Worm (Caenorhabditis elegans): ENCODE results near the gene F07H5.7.

Gene F07H5.7

DNA sequence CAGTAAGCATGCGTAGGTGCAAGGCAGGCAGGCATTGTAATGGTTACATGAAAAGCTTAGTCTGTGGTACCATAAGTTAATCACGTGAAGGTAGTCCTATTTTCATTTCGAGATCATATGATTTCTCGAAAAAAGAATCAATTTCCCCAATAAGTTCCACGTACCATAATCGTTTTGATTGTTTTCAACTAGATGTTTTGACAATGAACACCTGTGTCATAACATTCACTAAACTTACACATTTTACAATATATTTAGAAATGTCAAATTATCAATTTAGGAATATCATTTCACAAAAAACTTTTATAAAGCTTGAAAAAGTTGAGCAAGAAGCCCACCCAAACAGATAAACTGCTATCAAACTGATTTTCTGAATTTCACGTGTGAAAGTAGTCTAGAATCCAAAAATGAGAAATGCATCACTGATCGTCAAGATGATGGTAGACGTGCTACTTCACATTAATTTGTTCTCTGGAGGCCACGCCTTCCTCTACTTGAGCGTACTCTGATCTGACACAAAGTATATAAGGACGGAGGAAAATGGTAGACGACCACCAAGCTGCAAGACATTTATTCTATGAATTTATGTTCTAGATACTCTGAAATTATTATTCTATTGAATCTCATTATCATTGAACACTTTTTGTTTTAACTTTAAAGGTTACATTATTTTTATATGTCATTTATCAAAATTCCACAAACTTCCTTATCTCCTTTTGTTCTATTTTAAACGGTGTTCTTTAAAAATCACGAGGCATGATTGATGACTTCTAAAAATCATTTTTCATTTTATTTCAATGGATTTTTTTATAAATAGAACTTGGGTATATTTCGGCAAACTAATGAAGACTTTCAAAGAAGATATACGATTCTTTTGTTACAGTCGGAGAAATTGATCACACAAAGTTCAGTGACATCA lies 25.3 kb upstream of the F07H5.7 start, which contains the start of gene F46C5.10 (continued):
- TF ChIP-seq ces-1 (GFP tag; optimal IDR thresholded peaks at IDR 0.05) (no peak), pha-4 (GFP tag; IDR thresholded peaks at IDR 0.05) (no peak), pha-4 (tag; optimal IDR thresholded peaks at IDR 0.05) (no peak), mes-2 (tag; optimal IDR thresholded peaks at IDR 0.05; ENCODE audit: poor library complexity, severe bottlenecking) (no peak), hlh-30 (tag; optimal IDR thresholded peaks at IDR 0.05; ENCODE audit: insufficient read depth) (peak; percentile 60), F49E8.2 (tag; optimal IDR thresholded peaks at IDR 0.05; ENCODE audit: borderline replicate concordance) (no peak), ceh-82 (tag; optimal IDR thresholded peaks at IDR 0.05) (no peak), nhr-111 (GFP tag; optimal IDR thresholded peaks at IDR 0.05) (no peak), unc-62 (GFP tag; optimal IDR thresholded peaks at IDR 0.05 in 1 of 2) (peak in 1 of 2 experiments; percentile 89), unc-62 (tag; optimal IDR thresholded peaks at IDR 0.05) (no peak), lin-15B (tag; optimal IDR thresholded peaks at IDR 0.05) (no peak), daf-16 (GFP tag; optimal IDR thresholded peaks at IDR 0.05) (no peak), daf-16 (tag; optimal IDR thresholded peaks at IDR 0.05) (no peak), nhr-48 (tag; optimal IDR thresholded peaks at IDR 0.05) (peak; percentile 55), dve-1 (tag; optimal IDR thresholded peaks at IDR 0.05; ENCODE audit: insufficient read depth) (no peak), duxl-1 (tag; optimal IDR thresholded peaks at IDR 0.05; ENCODE audit: poor library complexity) (no peak), fkh-10 (GFP tag; optimal IDR thresholded peaks at IDR 0.05) (no peak)

- no peak for TF ChIP-seq Y48G9A.11 (GFP tag; IDR thresholded peaks at IDR 0.05)
- peak; percentile 92 for TF ChIP-seq aha-1 (tag)
- TF ChIP-seq hlh-11 (tag; optimal IDR thresholded peaks at IDR 0.05), result peak; percentile 62
- peak; percentile 1 for TF ChIP-seq dve-1 (tag; optimal IDR thresholded peaks at IDR 0.05; ENCODE audit: insufficient read depth)
- TF ChIP-seq gei-8 (GFP tag; optimal IDR thresholded peaks at IDR 0.05), result peak; percentile 25
- TF ChIP-seq ama-1 (optimal IDR thresholded peaks at IDR 0.05), result peak; percentile 4
- TF ChIP-seq mxl-3 (GFP tag; optimal IDR thresholded peaks at IDR 0.05), result peak; percentile 84
- peak; percentile 77 for TF ChIP-seq hlh-30 (tag; optimal IDR thresholded peaks at IDR 0.05; ENCODE audit: insufficient read depth)
- TF ChIP-seq daf-8 (GFP tag; IDR thresholded peaks at IDR 0.05), result no peak
- no peak for TF ChIP-seq Y75B8A.6 (GFP tag; IDR thresholded peaks at IDR 0.05)
- TF ChIP-seq nhr-28 (tag; optimal IDR thresholded peaks at IDR 0.05), result peak; percentile 2
- TF ChIP-seq rbr-2 (tag; optimal IDR thresholded peaks at IDR 0.05), result no peak
- TF ChIP-seq tra-1 (GFP tag; IDR thresholded peaks at IDR 0.05), result 0 out of 2 replicates have a peak, but pooled peaks have one; percentile 56
- TF ChIP-seq ZK337.2 (GFP tag; IDR thresholded peaks at IDR 0.05), result no peak
- peak; percentile 39; the same call in 1 of the 2 replicates for TF ChIP-seq lin-1 (GFP tag; IDR thresholded peaks at IDR 0.05)
- peak; percentile 95 for TF ChIP-seq nhr-48 (tag; optimal IDR thresholded peaks at IDR 0.05)
- no peak for TF ChIP-seq hif-1 (tag; optimal IDR thresholded peaks at IDR 0.05)
- TF ChIP-seq mxl-2 (GFP tag; conservative IDR thresholded peaks at IDR 0.05), result 0 out of 2 replicates have a peak, but pooled peaks have one; percentile 12
- peak; percentile 78 for TF ChIP-seq cey-2 (tag; optimal IDR thresholded peaks at IDR 0.05; ENCODE audit: borderline replicate concordance, insufficient read depth)
- TF ChIP-seq ztf-7 (tag; optimal IDR thresholded peaks at IDR 0.05), result no peak
- TF ChIP-seq T26A8.4 (GFP tag; IDR thresholded peaks at IDR 0.05), result no peak
- peak; percentile 47 for TF ChIP-seq nhr-25 (tag; optimal IDR thresholded peaks at IDR 0.05; ENCODE audit: borderline replicate concordance, insufficient read depth)
- peak; percentile 39 for TF ChIP-seq dmd-6 (GFP tag; IDR thresholded peaks at IDR 0.05)
- no peak for TF ChIP-seq ceh-32 (tag; optimal IDR thresholded peaks at IDR 0.05; ENCODE audit: poor library complexity)
- no peak for TF ChIP-seq daf-16 (GFP tag; optimal IDR thresholded peaks at IDR 0.05)
- TF ChIP-seq daf-16 (tag; optimal IDR thresholded peaks at IDR 0.05), result no peak
- TF ChIP-seq T20F7.1 (GFP tag; optimal IDR thresholded peaks at IDR 0.05), result no peak
- TF ChIP-seq ceh-20 (GFP tag; IDR thresholded peaks at IDR 0.05), result 0 out of 2 replicates have a peak, but pooled peaks have one; percentile 55
- no peak for TF ChIP-seq unc-39 (tag; optimal IDR thresholded peaks at IDR 0.05)
- no peak for TF ChIP-seq daf-12 (tag; optimal IDR thresholded peaks at IDR 0.05)
- no peak for TF ChIP-seq mdt-29 (GFP tag; IDR thresholded peaks at IDR 0.05)
- TF ChIP-seq lin-29 (GFP tag; IDR thresholded peaks at IDR 0.05), result no peak
- peak in 1 of 2 experiments; percentile 78 for TF ChIP-seq mdl-1 (tag; optimal IDR thresholded peaks at IDR 0.05)
- TF ChIP-seq mep-1 (tag; optimal IDR thresholded peaks at IDR 0.05), result peak; percentile 31
Observed at ce11 chrII:8818257-8818656, 24.3 kb upstream of the F07H5.7 start.
